Fruit fly (Drosophila melanogaster): ENCODE results near the gene ergic53.
A peak's percentile ranks its signal among the peaks of the same experiment; 100 is the strongest.

The ergic53 gene

DNA sequence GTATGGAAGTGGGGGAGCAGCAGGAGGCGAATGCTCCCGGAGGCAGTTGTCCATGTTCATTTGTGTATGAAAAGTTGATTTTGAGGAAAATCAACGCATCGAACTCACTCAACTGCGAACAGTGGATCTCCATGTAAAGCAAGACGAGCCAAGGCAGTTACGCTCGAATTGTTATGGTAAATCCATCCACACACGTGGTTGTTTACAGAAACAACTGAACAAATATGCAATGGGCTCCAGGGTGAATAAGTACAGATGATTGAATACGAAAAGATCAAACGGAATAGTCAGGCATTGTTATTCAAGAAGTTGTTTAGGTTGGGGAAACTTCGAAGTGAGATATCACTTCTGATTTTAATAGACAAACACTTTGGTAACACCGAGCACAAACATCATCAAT, 49.3 kb downstream of the ergic53 start (continued):
- TF ChIP-seq Dll (GFP tag; IDR thresholded peaks at IDR 0.05; ENCODE audit: partially characterized antibody) = no peak
- peak; percentile 45; the same call in 1 of the 2 replicates for TF ChIP-seq CG14014 (GFP tag; IDR thresholded peaks at IDR 0.05)
- TF ChIP-seq bcd (GFP tag; optimal IDR thresholded peaks at IDR 0.05) = peak; percentile 20
- TF ChIP-seq ci (GFP tag; IDR thresholded peaks at IDR 0.05) = no peak; the same call in 2 of the 3 replicates
- peak; percentile 3 for TF ChIP-seq Fer2 (tag; optimal IDR thresholded peaks at IDR 0.05)
- TF ChIP-seq lbe (GFP tag; optimal IDR thresholded peaks at IDR 0.05) = no peak
- TF ChIP-seq nerfin-1 (tag; optimal IDR thresholded peaks at IDR 0.05) = no peak
- no peak for TF ChIP-seq ken (GFP tag; IDR thresholded peaks at IDR 0.05)
- TF ChIP-seq CG12236 (GFP tag; optimal IDR thresholded peaks at IDR 0.05) = no peak
- no peak for TF ChIP-seq CG8089 (GFP tag; optimal IDR thresholded peaks at IDR 0.05)
- no peak for TF ChIP-seq CG34376 (GFP tag; optimal IDR thresholded peaks at IDR 0.05)
- peak; percentile 75 for TF ChIP-seq CG12071 (GFP tag; optimal IDR thresholded peaks at IDR 0.05)
- no peak for TF ChIP-seq CG8478 (optimal IDR thresholded peaks at IDR 0.05)
- TF ChIP-seq cad (GFP tag; optimal IDR thresholded peaks at IDR 0.05) = no peak
- no peak for TF ChIP-seq CG42726 (GFP tag; IDR thresholded peaks at IDR 0.05; ENCODE audit: partially characterized antibody)
- TF ChIP-seq Gug (GFP tag; IDR thresholded peaks at IDR 0.05) = no peak
- no peak for TF ChIP-seq CG18011 (GFP tag; optimal IDR thresholded peaks at IDR 0.05)
- TF ChIP-seq CG10366 (GFP tag; IDR thresholded peaks at IDR 0.05) = no peak
- no peak for TF ChIP-seq Dad (GFP tag; optimal IDR thresholded peaks at IDR 0.05)
- no peak for TF ChIP-seq Nf-YC (tag; optimal IDR thresholded peaks at IDR 0.05)
- no peak for TF ChIP-seq Opbp (GFP tag; IDR thresholded peaks at IDR 0.05; ENCODE audit: partially characterized antibody)
- TF ChIP-seq CG11695 (GFP tag; IDR thresholded peaks at IDR 0.05) = 0 out of 3 replicates have a peak, but pooled peaks have one; percentile 25
- no peak for TF ChIP-seq psq (GFP tag; optimal IDR thresholded peaks at IDR 0.05)
- no peak for TF ChIP-seq Vsx1 (GFP tag; optimal IDR thresholded peaks at IDR 0.05)
- TF ChIP-seq CG15601 (tag; optimal IDR thresholded peaks at IDR 0.05) = peak; percentile 32
- no peak for TF ChIP-seq CG12942 (GFP tag; optimal IDR thresholded peaks at IDR 0.05)
- no peak for TF ChIP-seq ERR (GFP tag; optimal IDR thresholded peaks at IDR 0.05)
- peak; percentile 67 for TF ChIP-seq seq (GFP tag; IDR thresholded peaks at IDR 0.05)
- no peak for TF ChIP-seq Max (GFP tag; optimal IDR thresholded peaks at IDR 0.05)
- no peak for TF ChIP-seq Dref (GFP tag; IDR thresholded peaks at IDR 0.05)
- TF ChIP-seq Rfx (GFP tag; IDR thresholded peaks at IDR 0.05) = peak; percentile 52; the same call in 1 of the 2 replicates
- TF ChIP-seq lmd (GFP tag; IDR thresholded peaks at IDR 0.05) = no peak
- peak; percentile 60 for TF ChIP-seq mirr (GFP tag; optimal IDR thresholded peaks at IDR 0.05)
- TF ChIP-seq bbx (GFP tag; IDR thresholded peaks at IDR 0.05; ENCODE audit: partially characterized antibody) = no peak
- no peak for TF ChIP-seq Chrac-16 (GFP tag; optimal IDR thresholded peaks at IDR 0.05)
- TF ChIP-seq CG1024 (GFP tag; IDR thresholded peaks at IDR 0.05) = no peak
- TF ChIP-seq hth (optimal IDR thresholded peaks at IDR 0.05) = no peak
- TF ChIP-seq Kr (GFP tag; optimal IDR thresholded peaks at IDR 0.05) = no peak
- no peak for TF ChIP-seq HLH4C (GFP tag; IDR thresholded peaks at IDR 0.05; ENCODE audit: partially characterized antibody)
- no peak for TF ChIP-seq corto (GFP tag; optimal IDR thresholded peaks at IDR 0.05)
- no peak for TF ChIP-seq CG4360 (GFP tag; IDR thresholded peaks at IDR 0.05)
- no peak for TF ChIP-seq CG8944 (GFP tag; optimal IDR thresholded peaks at IDR 0.05)
- TF ChIP-seq br (optimal IDR thresholded peaks at IDR 0.05) = no peak
- peak; percentile 27 for TF ChIP-seq CG12299 (tag; optimal IDR thresholded peaks at IDR 0.05)
- TF ChIP-seq trem (tag; optimal IDR thresholded peaks at IDR 0.05) = no peak
- TF ChIP-seq Dek (tag; optimal IDR thresholded peaks at IDR 0.05) = peak; percentile 34
- TF ChIP-seq row (GFP tag; IDR thresholded peaks at IDR 0.05) = no peak
- TF ChIP-seq ro (GFP tag; IDR thresholded peaks at IDR 0.05) = no peak
- TF ChIP-seq CG17385 (GFP tag; optimal IDR thresholded peaks at IDR 0.05) = no peak
- TF ChIP-seq vnd (GFP tag; IDR thresholded peaks at IDR 0.05; ENCODE audit: partially characterized antibody) = no peak
- TF ChIP-seq CG17359 (tag; optimal IDR thresholded peaks at IDR 0.05) = no peak
- TF ChIP-seq CG12659 (GFP tag; optimal IDR thresholded peaks at IDR 0.05) = peak; percentile 2
- TF ChIP-seq CG43689 (GFP tag; IDR thresholded peaks at IDR 0.05) = no peak

All from whole organism, embryonic.